Fruit fly (Drosophila melanogaster) whole organism, embryonic: ENCODE measurements around the gene CG6470.
A peak's percentile ranks its signal among the peaks of the same experiment; 100 is the strongest.

Experiments
- Ada2b ChIP-seq: fragments of 200-800 bp; sonication (Bioruptor generic); IDR thresholded peaks from 2 replicates; pipeline ENCODE4 v1.3.6; 2022; ENCODE audit warnings: missing biosample characterization, missing genetic modification characterization
- CG11456 ChIP-seq: fragments of 200-800 bp; sonication (Bioruptor generic); IDR thresholded peaks from 3 replicates; pipeline ENCODE4 v1.3.6; 2022; ENCODE audit warnings: missing biosample characterization, missing genetic modification characterization
- CG12104 ChIP-seq: fragments of 200-800 bp; sonication (Bioruptor generic); optimal IDR thresholded peaks from 3 replicates; lab custom pipeline; 2016; ENCODE audit warnings: missing biosample characterization, missing genetic modification characterization
- CG17186 ChIP-seq: fragments of 200-800 bp; sonication (Bioruptor generic); optimal IDR thresholded peaks from 3 replicates; lab custom pipeline; 2017; ENCODE audit warnings: missing biosample characterization, missing genetic modification reagents, missing genetic modification characterization
- CG17829 ChIP-seq: fragments of 200-800 bp; optimal IDR thresholded peaks from 2 replicates; lab custom pipeline; 2019; ENCODE audit warnings: missing biosample characterization, mild to moderate bottlenecking, missing genetic modification characterization, moderate library complexity
- CG18011 ChIP-seq: fragments of 200-800 bp; sonication (Bioruptor generic); optimal IDR thresholded peaks from 2 replicates; lab custom pipeline; 2017; ENCODE audit warnings: missing biosample characterization, missing genetic modification characterization, mild to moderate bottlenecking, moderate library complexity, missing genotype
- CG2120 ChIP-seq: fragments of 200-800 bp; sonication (Bioruptor generic); optimal IDR thresholded peaks from 3 replicates; lab custom pipeline; 2016; ENCODE audit warnings: missing biosample characterization, missing genetic modification characterization
- CG2199 ChIP-seq: fragments of 200-800 bp; sonication (Bioruptor generic); IDR thresholded peaks from 3 replicates; pipeline ENCODE4 v1.3.6; 2022; ENCODE audit warnings: missing biosample characterization, missing genetic modification characterization
- CG30020 ChIP-seq: fragments of 200-800 bp; optimal IDR thresholded peaks from 2 replicates; lab custom pipeline; 2019; ENCODE audit warnings: missing biosample characterization, mild to moderate bottlenecking, missing genetic modification characterization, moderate library complexity
- CG31224 ChIP-seq: fragments of 200-800 bp; sonication (Bioruptor generic); IDR thresholded peaks from 2 replicates; pipeline ENCODE4 v1.3.6; 2022; ENCODE audit warnings: missing biosample characterization, missing genetic modification characterization
- CG31388 ChIP-seq: fragments of 200-800 bp; sonication (Bioruptor generic); optimal IDR thresholded peaks from 2 replicates; lab custom pipeline; 2016; ENCODE audit warnings: missing biosample characterization, missing genetic modification characterization
- CG3281 ChIP-seq: fragments of 200-800 bp; sonication (Bioruptor generic); optimal IDR thresholded peaks from 3 replicates; lab custom pipeline; 2017; ENCODE audit warnings: missing biosample characterization, mild to moderate bottlenecking, missing genetic modification characterization
- CG33557 ChIP-seq: fragments of 200-800 bp; sonication (Bioruptor generic); optimal IDR thresholded peaks from 2 replicates; lab custom pipeline; 2019; ENCODE audit warnings: missing biosample characterization, mild to moderate bottlenecking, missing genetic modification characterization, moderate library complexity
- CG34224 ChIP-seq: fragments of 200-800 bp; sonication (Bioruptor generic); IDR thresholded peaks from 3 replicates; pipeline ENCODE4 v1.3.6; 2022; ENCODE audit warnings: missing biosample characterization, missing genetic modification characterization; ENCODE audit not compliant: partially characterized antibody
- CG3726 ChIP-seq: fragments of 200-800 bp; sonication (Bioruptor generic); IDR thresholded peaks from 3 replicates; pipeline ENCODE4, ENCODE4 v1.3.6; 2022; ENCODE audit warnings: missing biosample characterization, missing genetic modification characterization
- CG4707 ChIP-seq: fragments of 200-800 bp; sonication (Bioruptor generic); optimal IDR thresholded peaks from 2 replicates; lab custom pipeline; 2018; ENCODE audit warnings: missing biosample characterization, mild to moderate bottlenecking, missing genetic modification characterization, moderate library complexity
- CG7372 ChIP-seq: fragments of 200-800 bp; sonication (Bioruptor generic); IDR thresholded peaks from 2 replicates; pipeline ENCODE4 v1.3.6; 2022; ENCODE audit warnings: missing biosample characterization, missing genetic modification characterization
- CG7745 ChIP-seq: fragments of 200-800 bp; sonication (Bioruptor generic); optimal IDR thresholded peaks from 2 replicates; lab custom pipeline; 2018; ENCODE audit warnings: missing biosample characterization, mild to moderate bottlenecking, missing genetic modification characterization, moderate library complexity
- CG7786 ChIP-seq: fragments of 200-800 bp; sonication (Bioruptor generic); optimal IDR thresholded peaks from 2 replicates; lab custom pipeline; 2016; ENCODE audit warnings: missing biosample characterization, missing genetic modification characterization
- CG7963 ChIP-seq: fragments of 200-800 bp; sonication (Bioruptor generic); IDR thresholded peaks from 3 replicates; pipeline ENCODE4 v1.3.6; 2022; ENCODE audit warnings: missing biosample characterization, missing genetic modification characterization; ENCODE audit not compliant: partially characterized antibody
- CG7987 ChIP-seq: fragments of 200-800 bp; sonication (Bioruptor generic); optimal IDR thresholded peaks from 2 replicates; lab custom pipeline; 2018; ENCODE audit warnings: missing biosample characterization, mild to moderate bottlenecking, missing genetic modification characterization, moderate library complexity
- CG9932 ChIP-seq: fragments of 200-800 bp; sonication (Bioruptor generic); IDR thresholded peaks from 2 replicates; pipeline ENCODE4 v1.3.6; 2022; ENCODE audit warnings: missing biosample characterization, missing genetic modification characterization
- Dip2 ChIP-seq: fragments of 200-800 bp; sonication (Bioruptor generic); IDR thresholded peaks from 2 replicates; pipeline ENCODE4 v1.3.6; 2022; ENCODE audit warnings: missing biosample characterization, missing genetic modification characterization
- Doc3 ChIP-seq: fragments of 200-800 bp; sonication (Bioruptor generic); IDR thresholded peaks from 3 replicates; pipeline ENCODE4 v1.3.6; 2022; ENCODE audit warnings: missing biosample characterization, missing genetic modification characterization; ENCODE audit not compliant: partially characterized antibody
- Ets97D ChIP-seq: fragments of 200-800 bp; sonication (Bioruptor generic); optimal IDR thresholded peaks from 3 replicates; lab custom pipeline; 2016; ENCODE audit warnings: missing biosample characterization, missing genetic modification characterization
- H15 ChIP-seq: fragments of 200-800 bp; sonication (Bioruptor generic); IDR thresholded peaks from 3 replicates; pipeline ENCODE4 v1.3.6; 2022; ENCODE audit warnings: missing biosample characterization, missing genetic modification characterization
- Hr78 ChIP-seq, 2 experiments: fragments of 200-800 bp in 1 of 2; fragments of >200 bp in 1 of 2; sonication (Bioruptor generic) in 1 of 2; optimal IDR thresholded peaks; 2 replicates each; lab custom pipeline; 2017 to 2019; ENCODE audit warnings: missing biosample characterization in 2 of 2, missing genetic modification characterization in 2 of 2, mild to moderate bottlenecking in 1 of 2, moderate library complexity in 1 of 2
- Hsf ChIP-seq: fragments of 200-800 bp; sonication (Bioruptor generic); optimal IDR thresholded peaks from 3 replicates; lab custom pipeline; 2016; ENCODE audit warnings: missing biosample characterization, missing genetic modification characterization
- MBD-R2 ChIP-seq: fragments of 200-800 bp; sonication (Bioruptor generic); IDR thresholded peaks from 2 replicates; pipeline ENCODE4 v1.3.6; 2022; ENCODE audit warnings: missing biosample characterization, missing genetic modification characterization
- Nf-YA ChIP-seq: fragments of 200-800 bp; sonication (Bioruptor generic); IDR thresholded peaks from 2 replicates; pipeline ENCODE4 v1.3.6; 2022; ENCODE audit warnings: missing biosample characterization, missing genetic modification characterization
- Side ChIP-seq: fragments of 200-800 bp; sonication (Bioruptor generic); optimal IDR thresholded peaks from 2 replicates; lab custom pipeline; 2016; ENCODE audit warnings: missing biosample characterization, missing genetic modification characterization
- ara ChIP-seq: fragments of 200-800 bp; sonication (Bioruptor generic); IDR thresholded peaks from 2 replicates; pipeline ENCODE4 v1.3.6; 2022; ENCODE audit warnings: missing biosample characterization, missing genetic modification characterization
- cas ChIP-seq: fragments of 200-800 bp; sonication (Bioruptor generic); IDR thresholded peaks from 2 replicates; pipeline ENCODE4 v1.3.6; 2022; ENCODE audit warnings: missing biosample characterization, missing genetic modification characterization
- chm ChIP-seq: fragments of 200-800 bp; sonication (Bioruptor generic); IDR thresholded peaks from 2 replicates; pipeline ENCODE4 v1.3.6; 2022; ENCODE audit warnings: missing biosample characterization, missing genetic modification characterization
- dmrt11E ChIP-seq: fragments of 200-800 bp; sonication (Bioruptor generic); optimal IDR thresholded peaks from 3 replicates; lab custom pipeline; 2018; ENCODE audit warnings: missing biosample characterization, mild to moderate bottlenecking, missing genetic modification characterization, moderate library complexity
- fu2 ChIP-seq: fragments of 200-800 bp; sonication (Bioruptor generic); optimal IDR thresholded peaks from 2 replicates; lab custom pipeline; 2016; ENCODE audit warnings: missing biosample characterization, missing genetic modification characterization
- gfzf ChIP-seq: fragments of 200-800 bp; sonication (Bioruptor generic); optimal IDR thresholded peaks from 2 replicates; lab custom pipeline; 2016; ENCODE audit warnings: missing biosample characterization, mild to moderate bottlenecking, missing genetic modification characterization, moderate library complexity
- gsb-n ChIP-seq: fragments of 200-800 bp; sonication (Bioruptor generic); optimal IDR thresholded peaks from 3 replicates; lab custom pipeline; 2018; ENCODE audit warnings: missing biosample characterization, mild to moderate bottlenecking, missing genetic modification characterization
- ind ChIP-seq: fragments of 200-800 bp; sonication (Bioruptor generic); optimal IDR thresholded peaks from 3 replicates; lab custom pipeline; 2016; ENCODE audit warnings: missing biosample characterization, missing genetic modification characterization
- mam ChIP-seq: fragments of 200-800 bp; sonication (Bioruptor generic); optimal IDR thresholded peaks from 3 replicates; lab custom pipeline; 2016; ENCODE audit warnings: missing biosample characterization, missing genetic modification characterization
- org-1 ChIP-seq: fragments of 200-800 bp; sonication (Bioruptor generic); optimal IDR thresholded peaks from 2 replicates; lab custom pipeline; 2017; ENCODE audit warnings: missing biosample characterization, missing genetic modification characterization
- pan ChIP-seq, 4 experiments: fragments of >200 bp in 3 of 4; fragments of 200-800 bp in 1 of 4; sonication (Bioruptor generic) in 1 of 4; optimal IDR thresholded peaks in 3 of 4; IDR thresholded peaks in 1 of 4; 2 replicates each; pipeline versions ENCODE4 v1.3.6 to Lab custom; 2017 to 2022; ENCODE audit warnings: missing biosample characterization in 2 of 4, missing genetic modification characterization in 2 of 4, mixed read lengths in 1 of 4
- pho ChIP-seq: fragments of 200-800 bp; sonication (Bioruptor generic); optimal IDR thresholded peaks from 2 replicates; lab custom pipeline; 2016; ENCODE audit warnings: missing biosample characterization, missing genetic modification characterization
- pnt ChIP-seq: fragments of 200-800 bp; sonication (Bioruptor generic); optimal IDR thresholded peaks from 3 replicates; lab custom pipeline; 2016; ENCODE audit warnings: missing biosample characterization, missing genetic modification characterization
- psq ChIP-seq: fragments of 200-800 bp; sonication (Bioruptor generic); optimal IDR thresholded peaks from 2 replicates; lab custom pipeline; 2017; ENCODE audit warnings: missing biosample characterization, missing genetic modification characterization
- schlank ChIP-seq: fragments of 200-800 bp; sonication (Bioruptor generic); optimal IDR thresholded peaks from 2 replicates; lab custom pipeline; 2018; ENCODE audit warnings: missing biosample characterization, mild to moderate bottlenecking, missing genetic modification characterization
- seq ChIP-seq: fragments of 200-800 bp; sonication (Bioruptor generic); IDR thresholded peaks from 2 replicates; pipeline ENCODE4 v1.3.6; 2022; ENCODE audit warnings: missing biosample characterization, missing genetic modification characterization
- tna ChIP-seq: fragments of 200-800 bp; sonication (Bioruptor generic); IDR thresholded peaks from 2 replicates; pipeline ENCODE4 v1.3.6; 2022; ENCODE audit warnings: missing biosample characterization, missing genetic modification characterization; ENCODE audit not compliant: partially characterized antibody
- tup ChIP-seq: fragments of 200-800 bp; sonication (Bioruptor generic); optimal IDR thresholded peaks from 2 replicates; lab custom pipeline; 2016; ENCODE audit warnings: missing biosample characterization, mild to moderate bottlenecking, missing genetic modification characterization, moderate library complexity
- unc-4 ChIP-seq: fragments of 200-800 bp; sonication (Bioruptor generic); IDR thresholded peaks from 2 replicates; pipeline ENCODE4 v1.3.6; 2022; ENCODE audit warnings: missing biosample characterization, missing genetic modification characterization; ENCODE audit not compliant: partially characterized antibody

Gene CG6470

dm6 chrX:18494165-18494740 is 20.4 kb downstream of the CG6470 start, which contains the start of gene CG15043 (continued):
- no peak for TF ChIP-seq CG4707 (GFP tag; lab: Kevin White, UChicago)
- no peak for TF ChIP-seq CG7745 (tag; lab: Kevin White, UChicago)
- TF ChIP-seq dmrt11E (tag; lab: Kevin White, UChicago), result no peak
- TF ChIP-seq Hr78 (GFP tag; optimal IDR thresholded peaks at IDR 0.05; lab: Kevin White, UChicago), result no peak
- no peak for TF ChIP-seq CG33557 (GFP tag; lab: Kevin White, UChicago)
- TF ChIP-seq ara (GFP tag; lab: Robert Waterston, UW), result no peak
- no peak for TF ChIP-seq pnt (GFP tag; lab: Kevin White, UChicago)
- TF ChIP-seq Ets97D (GFP tag; lab: Kevin White, UChicago), result no peak
- no peak for TF ChIP-seq tup
- no peak for TF ChIP-seq Doc3 (GFP tag; lab: Robert Waterston, UW)
- no peak for TF ChIP-seq Side (GFP tag; lab: Kevin White, UChicago)
- TF ChIP-seq gsb-n, result no peak
- TF ChIP-seq MBD-R2 (GFP tag; lab: Robert Waterston, UW), result peak; percentile 54; the same call in 1 of the 2 replicates
- TF ChIP-seq CG7786 (GFP tag; lab: Kevin White, UChicago), result peak; percentile 49
- TF ChIP-seq CG17186 (GFP tag; lab: Kevin White, UChicago), result no peak
- TF ChIP-seq fu2 (GFP tag; lab: Kevin White, UChicago), result peak; percentile 9
- no peak for TF ChIP-seq H15
- TF ChIP-seq Dip2 (GFP tag; lab: Robert Waterston, UW), result no peak
- no peak for TF ChIP-seq cas (GFP tag; lab: Robert Waterston, UW)
- TF ChIP-seq CG3281 (GFP tag; lab: Kevin White, UChicago), result peak; percentile 40
- no peak for TF ChIP-seq CG7987 (GFP tag; lab: Kevin White, UChicago)
- peak; percentile 46; the same call in 1 of the 2 replicates for TF ChIP-seq Ada2b (GFP tag; lab: Robert Waterston, UW)
- no peak for TF ChIP-seq unc-4 (GFP tag; lab: Robert Waterston, UW)
- TF ChIP-seq Hsf (GFP tag; lab: Kevin White, UChicago), result peak; percentile 19
- TF ChIP-seq CG12104 (GFP tag; lab: Kevin White, UChicago), result no peak
- no peak for TF ChIP-seq CG3726 (GFP tag; lab: Robert Waterston, UW)
- TF ChIP-seq CG31388 (GFP tag; lab: Kevin White, UChicago), result no peak
- TF ChIP-seq CG31224 (GFP tag; lab: Robert Waterston, UW), result 0 out of 2 replicates have a peak, but pooled peaks have one; percentile 31
- no peak for TF ChIP-seq schlank (tag; lab: Kevin White, UChicago)
- TF ChIP-seq CG2199 (GFP tag; lab: Robert Waterston, UW), result no peak
- TF ChIP-seq Nf-YA (GFP tag; lab: Robert Waterston, UW), result no peak
- no peak for TF ChIP-seq CG18011
- TF ChIP-seq gfzf (GFP tag; lab: Kevin White, UChicago), result no peak
- TF ChIP-seq tna, result no peak
- peak; percentile 49 for TF ChIP-seq mam (GFP tag; lab: Kevin White, UChicago)
- peak; percentile 73; the same call in 2 of the 3 replicates for TF ChIP-seq CG11456
- no peak for TF ChIP-seq seq (GFP tag; lab: Robert Waterston, UW)
- no peak for TF ChIP-seq CG7372
- TF ChIP-seq CG7963 (GFP tag; lab: Robert Waterston, UW), result no peak
- TF ChIP-seq chm, result no peak
- TF ChIP-seq CG30020, result no peak
- TF ChIP-seq CG9932 (GFP tag; lab: Robert Waterston, UW), result peak; percentile 54
- peak; percentile 32 for TF ChIP-seq ind (GFP tag; lab: Kevin White, UChicago)
- no peak for TF ChIP-seq CG34224 (GFP tag; lab: Robert Waterston, UW)
- TF ChIP-seq pan (optimal IDR thresholded peaks at IDR 0.05; lab: Kevin White, UChicago), result no peak
- TF ChIP-seq pan (GFP tag; optimal IDR thresholded peaks at IDR 0.05 in 1 of 2, IDR thresholded peaks at IDR 0.05 in 1 of 2), result peak in 1 of 2 experiments; percentile 60
- TF ChIP-seq pho (GFP tag; lab: Kevin White, UChicago), result peak; percentile 37
- TF ChIP-seq CG17829, result no peak
- no peak for TF ChIP-seq org-1 (GFP tag; lab: Kevin White, UChicago)
- no peak for TF ChIP-seq psq (GFP tag; lab: Kevin White, UChicago)
- TF ChIP-seq CG2120, result peak; percentile 73
